Fruit fly (Drosophila melanogaster): ENCODE results near the gene AMPKalpha.
A peak's percentile ranks its signal among the peaks of the same experiment; 100 is the strongest.

The AMPKalpha gene

DNA sequence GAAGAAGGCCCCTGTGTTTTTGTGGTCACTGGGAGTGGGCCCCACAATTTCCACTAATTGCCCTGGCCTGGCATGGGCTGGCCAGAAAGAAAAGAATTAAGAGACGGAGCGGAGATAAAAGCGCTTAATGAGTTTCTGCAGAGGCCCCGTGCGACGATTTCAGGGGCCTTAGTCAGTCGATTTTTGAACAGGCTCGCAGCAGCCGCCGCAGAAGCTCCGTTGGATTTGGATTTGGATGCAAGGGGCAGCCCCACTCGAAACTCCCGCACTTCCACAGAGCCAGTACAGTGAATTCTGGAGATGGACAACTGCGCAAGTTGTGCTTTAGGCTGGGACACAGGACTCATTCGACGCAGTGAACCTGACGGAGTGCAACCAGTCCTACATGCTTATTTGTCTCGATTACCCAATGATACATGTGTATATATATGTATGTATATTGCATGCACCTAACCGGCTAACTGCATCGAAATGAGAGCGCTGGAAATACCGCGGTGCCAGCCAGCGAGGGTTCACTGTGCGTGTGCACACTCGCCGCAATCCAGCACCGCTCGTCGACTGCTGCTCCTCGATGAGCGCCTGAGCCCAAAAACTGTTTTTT is 23.2 kb downstream of the AMPKalpha start (continued):
- TF ChIP-seq zfh1 (GFP tag; IDR thresholded peaks at IDR 0.05), result peak; percentile 76; the same call in 2 of the 3 replicates
- TF ChIP-seq pros (GFP tag; optimal IDR thresholded peaks at IDR 0.05), result no peak
- TF ChIP-seq CG12219 (GFP tag; optimal IDR thresholded peaks at IDR 0.05), result peak; percentile 50
- no peak for TF ChIP-seq CG12236 (GFP tag; optimal IDR thresholded peaks at IDR 0.05)
- peak; percentile 70 for TF ChIP-seq CG14441 (GFP tag; IDR thresholded peaks at IDR 0.05)
- peak; percentile 63 for TF ChIP-seq Hr3 (GFP tag; optimal IDR thresholded peaks at IDR 0.05)
- peak; percentile 38 for TF ChIP-seq CG15696 (tag; optimal IDR thresholded peaks at IDR 0.05)
- TF ChIP-seq esg (GFP tag; conservative IDR thresholded peaks at IDR 0.05), result peak; percentile 77
- TF ChIP-seq CG13624 (GFP tag; optimal IDR thresholded peaks at IDR 0.05), result peak; percentile 10
- peak; percentile 26 for TF ChIP-seq Myb (GFP tag; optimal IDR thresholded peaks at IDR 0.05)
- TF ChIP-seq Eip74EF (GFP tag; optimal IDR thresholded peaks at IDR 0.05), result no peak
- TF ChIP-seq CG9817 (tag; optimal IDR thresholded peaks at IDR 0.05), result peak; percentile 60
- TF ChIP-seq TFAM (GFP tag; optimal IDR thresholded peaks at IDR 0.05), result no peak
- no peak for TF ChIP-seq repo (GFP tag; optimal IDR thresholded peaks at IDR 0.05)
- peak; percentile 63; the same call in 1 of the 2 replicates for TF ChIP-seq CG32767 (GFP tag; IDR thresholded peaks at IDR 0.05)
- TF ChIP-seq gem (tag; optimal IDR thresholded peaks at IDR 0.05), result peak; percentile 71
- TF ChIP-seq jing (GFP tag; optimal IDR thresholded peaks at IDR 0.05), result peak; percentile 40
- TF ChIP-seq wdn (GFP tag; IDR thresholded peaks at IDR 0.05), result no peak; the same call in 1 of the 2 replicates
- TF ChIP-seq otp (GFP tag; IDR thresholded peaks at IDR 0.05), result peak; percentile 62; the same call in 2 of the 3 replicates
- TF ChIP-seq ci (GFP tag; IDR thresholded peaks at IDR 0.05), result peak; percentile 61
- TF ChIP-seq toy (GFP tag; IDR thresholded peaks at IDR 0.05), result 0 out of 2 replicates have a peak, but pooled peaks have one; percentile 18
- TF ChIP-seq CG13287 (GFP tag; IDR thresholded peaks at IDR 0.05; ENCODE audit: partially characterized antibody), result no peak
- TF ChIP-seq Nf-YB (GFP tag; optimal IDR thresholded peaks at IDR 0.05), result no peak
- peak; percentile 20 for TF ChIP-seq CG14710 (tag; optimal IDR thresholded peaks at IDR 0.05)
- peak; percentile 21 for TF ChIP-seq ab (GFP tag; optimal IDR thresholded peaks at IDR 0.05)
- TF ChIP-seq Mes4 (GFP tag; optimal IDR thresholded peaks at IDR 0.05), result no peak
- peak; percentile 48; the same call in 1 of the 2 replicates for TF ChIP-seq Taf1 (GFP tag; IDR thresholded peaks at IDR 0.05)
- TF ChIP-seq Vsx1 (GFP tag; optimal IDR thresholded peaks at IDR 0.05), result no peak
- TF ChIP-seq phol (tag; optimal IDR thresholded peaks at IDR 0.05), result peak; percentile 62
- peak; percentile 26 for TF ChIP-seq en (GFP tag; optimal IDR thresholded peaks at IDR 0.05)
- TF ChIP-seq Lpt (GFP tag; optimal IDR thresholded peaks at IDR 0.05), result no peak
- TF ChIP-seq wek (GFP tag; optimal IDR thresholded peaks at IDR 0.05), result no peak
- no peak for TF ChIP-seq CG14965 (GFP tag; optimal IDR thresholded peaks at IDR 0.05; ENCODE audit: borderline replicate concordance)
- TF ChIP-seq CG10147 (GFP tag; optimal IDR thresholded peaks at IDR 0.05), result no peak
- TF ChIP-seq CG8944 (GFP tag; optimal IDR thresholded peaks at IDR 0.05), result peak; percentile 53
- TF ChIP-seq CG10565 (GFP tag; optimal IDR thresholded peaks at IDR 0.05), result no peak
- peak; percentile 50 for TF ChIP-seq CG3847 (GFP tag; IDR thresholded peaks at IDR 0.05)
- TF ChIP-seq CG6654 (GFP tag; optimal IDR thresholded peaks at IDR 0.05), result no peak
- TF ChIP-seq ash1 (GFP tag; optimal IDR thresholded peaks at IDR 0.05), result no peak
- peak; percentile 58 for TF ChIP-seq CG32532 (GFP tag; IDR thresholded peaks at IDR 0.05)
- peak; percentile 56 for TF ChIP-seq Fer3 (tag; optimal IDR thresholded peaks at IDR 0.05)
- peak; percentile 45; the same call in 1 of the 2 replicates for TF ChIP-seq E2f2 (GFP tag; IDR thresholded peaks at IDR 0.05)
- TF ChIP-seq Hmr (GFP tag; optimal IDR thresholded peaks at IDR 0.05), result peak; percentile 71
- peak; percentile 56; the same call in 2 of the 3 replicates for TF ChIP-seq Aef1 (GFP tag; IDR thresholded peaks at IDR 0.05)
- peak; percentile 71 for TF ChIP-seq fd96Cb (tag; optimal IDR thresholded peaks at IDR 0.05)
- TF ChIP-seq pum (GFP tag; optimal IDR thresholded peaks at IDR 0.05), result peak; percentile 71
- TF ChIP-seq peb (GFP tag; IDR thresholded peaks at IDR 0.05), result peak; percentile 49
- TF ChIP-seq Nf-YA (GFP tag; IDR thresholded peaks at IDR 0.05), result no peak
- peak; percentile 60 for TF ChIP-seq HLH3B (GFP tag; IDR thresholded peaks at IDR 0.05)
- TF ChIP-seq z (GFP tag; IDR thresholded peaks at IDR 0.05), result no peak

Data from whole organism, embryonic.